Fruit fly (Drosophila melanogaster) whole organism, pupa: ENCODE data around the gene CG5103.

Experiments
- CG10348 ChIP-seq: fragments of 200-800 bp; sonication (Bioruptor generic); IDR thresholded peaks from 2 replicates; pipeline ENCODE4 v1.3.6; 2022; ENCODE audit warnings: missing biosample characterization, missing genetic modification characterization
- CG13204 ChIP-seq: fragments of 200-800 bp; sonication (Bioruptor generic); optimal IDR thresholded peaks from 2 replicates; lab custom pipeline; 2018; ENCODE audit warnings: missing biosample characterization, mild to moderate bottlenecking, missing genetic modification characterization, moderate library complexity
- CG14655 ChIP-seq: fragments of 200-800 bp; sonication (Bioruptor generic); optimal IDR thresholded peaks from 3 replicates; lab custom pipeline; 2017; ENCODE audit warnings: mild to moderate bottlenecking, missing biosample characterization, missing genetic modification reagents, missing genetic modification characterization
- CG17806 ChIP-seq: fragments of 200-800 bp; sonication (Bioruptor generic); optimal IDR thresholded peaks from 2 replicates; lab custom pipeline; 2018; ENCODE audit warnings: missing biosample characterization, mild to moderate bottlenecking, missing genetic modification characterization, moderate library complexity
- CG32121 ChIP-seq: fragments of 200-800 bp; sonication (Bioruptor generic); IDR thresholded peaks from 2 replicates; pipeline ENCODE4 v1.3.6; 2022; ENCODE audit warnings: missing biosample characterization, missing genetic modification characterization
- CG34367 ChIP-seq: fragments of 200-800 bp; sonication (Bioruptor generic); optimal IDR thresholded peaks from 2 replicates; lab custom pipeline; 2018; ENCODE audit warnings: missing biosample characterization, mild to moderate bottlenecking, missing genetic modification characterization
- CG4496 ChIP-seq: fragments of 200-800 bp; sonication (Bioruptor generic); IDR thresholded peaks from 3 replicates; pipeline ENCODE4 v1.3.6; 2022; ENCODE audit warnings: missing biosample characterization, missing genetic modification characterization
- D1 ChIP-seq: fragments of 200-800 bp; sonication (Bioruptor generic); optimal IDR thresholded peaks from 2 replicates; lab custom pipeline; 2018; ENCODE audit warnings: missing biosample characterization, mild to moderate bottlenecking, missing genetic modification characterization, moderate library complexity
- Ets98B ChIP-seq: fragments of 200-800 bp; sonication (Bioruptor generic); IDR thresholded peaks from 2 replicates; pipeline ENCODE4 v1.3.6; 2022; ENCODE audit warnings: missing biosample characterization, missing genetic modification characterization
- Pif1A ChIP-seq: fragments of 200-800 bp; sonication (Bioruptor generic); optimal IDR thresholded peaks from 3 replicates; lab custom pipeline; 2016; ENCODE audit warnings: missing biosample characterization, missing genetic modification characterization
- Pif1B ChIP-seq: fragments of 200-800 bp; sonication (Bioruptor generic); optimal IDR thresholded peaks from 3 replicates; lab custom pipeline; 2016; ENCODE audit warnings: missing biosample characterization, missing genetic modification characterization
- Snoo ChIP-seq: fragments of 200-800 bp; sonication (Bioruptor generic); optimal IDR thresholded peaks from 3 replicates; lab custom pipeline; 2017; ENCODE audit warnings: missing biosample characterization, mild to moderate bottlenecking, missing genetic modification characterization, inconsistent platforms
- gl ChIP-seq: fragments of 200-800 bp; sonication (Bioruptor generic); optimal IDR thresholded peaks from 2 replicates; lab custom pipeline; 2018; ENCODE audit warnings: missing biosample characterization, mild to moderate bottlenecking, missing genetic modification characterization
- rn ChIP-seq: fragments of 200-800 bp; sonication (Bioruptor generic); IDR thresholded peaks from 2 replicates; pipeline ENCODE4 v1.3.6; 2022; ENCODE audit warnings: missing biosample characterization, missing genetic modification characterization

DNA sequence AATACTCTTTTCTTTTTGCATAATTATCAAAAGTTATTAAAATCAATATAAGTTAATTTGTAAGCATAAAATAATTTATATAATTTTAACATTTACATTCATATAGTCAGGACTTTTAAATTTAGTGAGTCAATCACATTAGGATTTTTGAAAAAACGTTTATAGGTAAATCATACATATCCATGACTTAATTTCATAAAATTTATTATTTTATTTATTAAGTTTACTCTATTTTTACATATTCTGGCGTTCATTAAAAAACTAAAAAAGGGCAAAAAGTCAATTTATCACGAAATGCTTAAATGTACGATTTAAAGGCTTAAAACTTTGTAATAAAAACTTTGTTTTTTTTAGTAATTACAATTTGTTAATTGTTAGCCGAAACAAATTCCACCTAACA lies 49.9 kb downstream of the CG5103 start:
- TF ChIP-seq CG4496 (no peak), CG17806 (tag; lab: Kevin White, UChicago) (peak; percentile 31), CG13204 (no peak), Pif1A (GFP tag; lab: Kevin White, UChicago) (no peak), CG34367 (tag; lab: Kevin White, UChicago) (no peak), CG10348 (no peak), CG14655 (peak; percentile 52), Pif1B (GFP tag; lab: Kevin White, UChicago) (no peak), Ets98B (no peak), CG32121 (GFP tag; lab: Robert Waterston, UW) (no peak), D1 (tag; lab: Kevin White, UChicago) (peak; percentile 12), rn (GFP tag; lab: Robert Waterston, UW) (no peak), Snoo (tag; lab: Kevin White, UChicago) (peak; percentile 9), gl (tag; lab: Kevin White, UChicago) (no peak)
